Worm (Caenorhabditis elegans) whole organism, L3 larva: ENCODE measurements around the gene gst-13.

Experiments used
- ZK546.5 ChIP-seq: sonication (generic microtip); optimal IDR thresholded peaks from 2 replicates; lab custom pipeline; 2017; ENCODE audit warnings: missing biosample characterization, missing genetic modification characterization
- fkh-10 ChIP-seq: sonication (generic microtip); optimal IDR thresholded peaks from 2 replicates; lab custom pipeline; 2017; ENCODE audit warnings: missing biosample characterization, missing genetic modification reagents, missing genetic modification characterization
- fos-1 ChIP-seq: fragments of 150-350 bp; optimal IDR thresholded peaks from 2 replicates; lab custom pipeline; 2014; ENCODE audit warnings: missing biosample characterization, missing genetic modification characterization
- snpc-4 ChIP-seq: fragments of 150-350 bp; optimal IDR thresholded peaks from 2 replicates; lab custom pipeline; 2014; ENCODE audit warnings: missing biosample characterization, missing genetic modification characterization
- unc-39 ChIP-seq: sonication (generic microtip); optimal IDR thresholded peaks from 4 replicates; lab custom pipeline; 2017; ENCODE audit warnings: missing biosample characterization, missing genetic modification characterization

DNA sequence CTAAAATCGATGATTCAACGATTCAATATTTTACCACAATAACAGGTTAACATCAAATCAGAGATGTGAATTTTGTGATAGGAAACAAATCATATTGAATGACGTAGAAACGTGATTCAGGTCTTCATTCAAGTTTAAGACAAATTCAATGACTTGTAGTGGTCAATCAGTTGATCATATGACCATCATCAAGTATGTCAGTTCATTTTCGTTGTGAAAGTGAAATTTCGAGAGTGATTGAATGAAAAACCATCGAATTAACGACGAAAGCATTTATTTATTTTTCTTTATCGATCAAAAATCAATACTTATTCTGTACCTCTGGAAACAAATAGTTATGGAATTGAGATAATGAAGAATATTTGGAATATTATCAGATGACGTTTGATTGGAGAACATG lies 20.3 kb downstream of the gst-13 start:
- TF ChIP-seq unc-39 (no peak), fkh-10 (GFP tag; lab: Kevin White, UChicago) (no peak), fos-1 (tag; lab: Kevin White, UChicago) (no peak), snpc-4 (tag; lab: Kevin White, UChicago) (no peak), ZK546.5 (tag; lab: Kevin White, UChicago) (no peak)
